Fruit fly (Drosophila melanogaster) whole organism, embryonic: ENCODE results near the gene CG32281.

Experiments
- Bgb ChIP-seq: fragments of 200-800 bp; sonication (Bioruptor generic); IDR thresholded peaks from 2 replicates; pipeline ENCODE4 v1.3.6; 2022; ENCODE audit warnings: missing biosample characterization, missing genetic modification characterization; ENCODE audit not compliant: partially characterized antibody
- CG10321 ChIP-seq: fragments of 200-800 bp; sonication (Bioruptor generic); IDR thresholded peaks from 2 replicates; pipeline ENCODE4 v1.3.6; 2022; ENCODE audit warnings: missing biosample characterization, missing genetic modification characterization
- CG10431 ChIP-seq: fragments of 200-800 bp; sonication (Bioruptor generic); optimal IDR thresholded peaks from 3 replicates; lab custom pipeline; 2018; ENCODE audit warnings: missing biosample characterization, mild to moderate bottlenecking, missing genetic modification characterization
- CG13424 ChIP-seq: fragments of 200-800 bp; sonication (Bioruptor generic); optimal IDR thresholded peaks from 2 replicates; lab custom pipeline; 2019; ENCODE audit warnings: missing biosample characterization, mild to moderate bottlenecking, missing genetic modification characterization, moderate library complexity
- CG14014 ChIP-seq: fragments of 200-800 bp; sonication (Bioruptor generic); IDR thresholded peaks from 2 replicates; pipeline ENCODE4 v1.3.6; 2022; ENCODE audit warnings: missing biosample characterization, missing genetic modification characterization
- CG1603 ChIP-seq: fragments of 200-800 bp; sonication (Bioruptor generic); optimal IDR thresholded peaks from 2 replicates; lab custom pipeline; 2019; ENCODE audit warnings: missing biosample characterization, mild to moderate bottlenecking, missing genetic modification characterization, moderate library complexity
- CG16779 ChIP-seq: fragments of 200-800 bp; sonication (Bioruptor generic); IDR thresholded peaks from 2 replicates; pipeline ENCODE4 v1.3.6; 2022; ENCODE audit warnings: missing biosample characterization, missing genetic modification characterization
- CG17802 ChIP-seq: fragments of 200-800 bp; sonication (Bioruptor generic); optimal IDR thresholded peaks from 2 replicates; lab custom pipeline; 2018; ENCODE audit warnings: missing biosample characterization, mild to moderate bottlenecking, missing genetic modification characterization, moderate library complexity
- CG30020 ChIP-seq: fragments of 200-800 bp; optimal IDR thresholded peaks from 2 replicates; lab custom pipeline; 2019; ENCODE audit warnings: missing biosample characterization, mild to moderate bottlenecking, missing genetic modification characterization, moderate library complexity
- CG33557 ChIP-seq: fragments of 200-800 bp; sonication (Bioruptor generic); optimal IDR thresholded peaks from 2 replicates; lab custom pipeline; 2019; ENCODE audit warnings: missing biosample characterization, mild to moderate bottlenecking, missing genetic modification characterization, moderate library complexity
- CG34224 ChIP-seq: fragments of 200-800 bp; sonication (Bioruptor generic); IDR thresholded peaks from 3 replicates; pipeline ENCODE4 v1.3.6; 2022; ENCODE audit warnings: missing biosample characterization, missing genetic modification characterization; ENCODE audit not compliant: partially characterized antibody
- CG34422 ChIP-seq: fragments of 200-800 bp; sonication (Bioruptor generic); IDR thresholded peaks from 3 replicates; pipeline ENCODE4 v1.3.6; 2022; ENCODE audit warnings: missing biosample characterization, missing genetic modification characterization
- CG5180 ChIP-seq: fragments of 200-800 bp; sonication (Bioruptor generic); optimal IDR thresholded peaks from 3 replicates; lab custom pipeline; 2017; ENCODE audit warnings: missing biosample characterization, missing genetic modification characterization, mild to moderate bottlenecking, moderate library complexity, missing genetic modification reagents
- CG6765 ChIP-seq: fragments of 200-800 bp; sonication (Bioruptor generic); optimal IDR thresholded peaks from 3 replicates; lab custom pipeline; 2017; ENCODE audit warnings: missing biosample characterization, mild to moderate bottlenecking, missing genetic modification characterization
- Dll ChIP-seq: fragments of 200-800 bp; sonication (Bioruptor generic); IDR thresholded peaks from 4 replicates; pipeline ENCODE4 v1.3.6; 2022; ENCODE audit warnings: missing biosample characterization, missing genetic modification characterization; ENCODE audit not compliant: partially characterized antibody
- Doc2 ChIP-seq: fragments of 200-800 bp; sonication (Bioruptor generic); IDR thresholded peaks from 2 replicates; pipeline ENCODE4 v1.3.6; 2022; ENCODE audit warnings: missing biosample characterization, missing genetic modification characterization
- Dp ChIP-seq: fragments of 200-800 bp; sonication (Bioruptor generic); optimal IDR thresholded peaks from 2 replicates; lab custom pipeline; 2018; ENCODE audit warnings: missing biosample characterization, mild to moderate bottlenecking, missing genetic modification characterization, moderate library complexity
- Drgx ChIP-seq: fragments of 200-800 bp; sonication (Bioruptor generic); IDR thresholded peaks from 2 replicates; pipeline ENCODE4 v1.3.6; 2022; ENCODE audit warnings: missing biosample characterization, missing genetic modification characterization
- Gug ChIP-seq: fragments of 200-800 bp; sonication (Bioruptor generic); IDR thresholded peaks from 4 replicates; pipeline ENCODE4 v1.3.6; 2022; ENCODE audit warnings: missing biosample characterization, missing genetic modification characterization
- Hr51 ChIP-seq, 2 experiments: fragments of 200-800 bp; sonication (Bioruptor generic); optimal IDR thresholded peaks; 2 replicates in 1 of 2; 3 replicates in 1 of 2; lab custom pipeline; 2016 to 2018; ENCODE audit warnings: missing biosample characterization in 2 of 2, missing genetic modification characterization in 2 of 2, mild to moderate bottlenecking in 1 of 2, moderate library complexity in 1 of 2
- Lpt ChIP-seq: fragments of >200 bp; optimal IDR thresholded peaks from 2 replicates; lab custom pipeline; 2018; ENCODE audit warnings: missing biosample characterization, missing genetic modification characterization
- Neu2 ChIP-seq: fragments of 200-800 bp; sonication (Bioruptor generic); optimal IDR thresholded peaks from 3 replicates; lab custom pipeline; 2016; ENCODE audit warnings: missing biosample characterization, missing genetic modification characterization, borderline replicate concordance
- Rfx ChIP-seq: fragments of 200-800 bp; sonication (Bioruptor generic); IDR thresholded peaks from 2 replicates; pipeline ENCODE4 v1.3.6; 2022; ENCODE audit warnings: missing biosample characterization, missing genetic modification characterization
- Taf1 ChIP-seq: fragments of 200-800 bp; sonication (Bioruptor generic); IDR thresholded peaks from 2 replicates; pipeline ENCODE4 v1.3.6; 2022; ENCODE audit warnings: missing biosample characterization, missing genetic modification characterization
- Trl ChIP-seq, 3 experiments: fragments of >200 bp in 2 of 3; fragments of 200-800 bp in 1 of 3; sonication (Bioruptor generic) in 1 of 3; optimal IDR thresholded peaks; 2 replicates in 1 of 3; 3 replicates in 2 of 3; lab custom pipeline; 2016 to 2017; ENCODE audit warnings: missing biosample characterization in 1 of 3, missing genetic modification characterization in 1 of 3
- Xrp1 ChIP-seq: fragments of 200-800 bp; sonication (Bioruptor generic); IDR thresholded peaks from 2 replicates; pipeline ENCODE4 v1.3.6; 2022; ENCODE audit warnings: missing biosample characterization, missing genetic modification characterization
- chinmo ChIP-seq: fragments of 200-800 bp; sonication (Bioruptor generic); IDR thresholded peaks from 4 replicates; pipeline ENCODE4 v1.3.6; 2022; ENCODE audit warnings: missing biosample characterization, missing genetic modification characterization; ENCODE audit not compliant: partially characterized antibody
- corto ChIP-seq: fragments of 200-800 bp; sonication (Bioruptor generic); optimal IDR thresholded peaks from 2 replicates; lab custom pipeline; 2016; ENCODE audit warnings: missing biosample characterization, mild to moderate bottlenecking, missing genetic modification characterization, moderate library complexity
- cwo ChIP-seq: fragments of 200-800 bp; sonication (Bioruptor generic); optimal IDR thresholded peaks from 3 replicates; lab custom pipeline; 2017; ENCODE audit warnings: missing biosample characterization, missing genetic modification characterization, mild to moderate bottlenecking, moderate library complexity, missing genetic modification reagents
- dimm ChIP-seq: fragments of 200-800 bp; sonication (Bioruptor generic); IDR thresholded peaks from 2 replicates; pipeline ENCODE4 v1.3.6; 2022; ENCODE audit warnings: missing biosample characterization, missing genetic modification characterization
- dmrt99B ChIP-seq: fragments of 200-800 bp; sonication (Bioruptor generic); optimal IDR thresholded peaks from 2 replicates; lab custom pipeline; 2018; ENCODE audit warnings: missing biosample characterization, mild to moderate bottlenecking, missing genetic modification characterization, moderate library complexity
- dpn ChIP-seq, 2 experiments: fragments of 200-800 bp; sonication (Bioruptor generic); optimal IDR thresholded peaks; 3 replicates each; lab custom pipeline; 2016; ENCODE audit warnings: missing biosample characterization in 2 of 2, missing genetic modification characterization in 2 of 2
- ewg ChIP-seq: fragments of 200-800 bp; sonication (Bioruptor generic); optimal IDR thresholded peaks from 3 replicates; lab custom pipeline; 2017; ENCODE audit warnings: mild to moderate bottlenecking, missing biosample characterization, missing genetic modification reagents, missing genetic modification characterization
- fd102C ChIP-seq: fragments of 200-800 bp; sonication (Bioruptor generic); optimal IDR thresholded peaks from 2 replicates; lab custom pipeline; 2018; ENCODE audit warnings: missing biosample characterization, mild to moderate bottlenecking, missing genetic modification characterization, moderate library complexity
- gce ChIP-seq: fragments of 200-800 bp; sonication (Bioruptor generic); IDR thresholded peaks from 3 replicates; pipeline ENCODE4 v1.3.6; 2022; ENCODE audit warnings: missing biosample characterization, missing genetic modification characterization
- hkb ChIP-seq, 2 experiments: fragments of 200-800 bp in 1 of 2; fragments of >200 bp in 1 of 2; sonication (Bioruptor generic) in 1 of 2; IDR thresholded peaks in 1 of 2; optimal IDR thresholded peaks in 1 of 2; 2 replicates each; pipeline versions ENCODE4 v1.3.6 to Lab custom; 2017 to 2022; ENCODE audit warnings: missing biosample characterization in 1 of 2, missing genetic modification characterization in 1 of 2
- kni ChIP-seq: fragments of 200-800 bp; sonication (Bioruptor generic); optimal IDR thresholded peaks from 3 replicates; lab custom pipeline; 2017; ENCODE audit warnings: mild to moderate bottlenecking, missing biosample characterization, missing genetic modification reagents, missing genetic modification characterization
- lab ChIP-seq: fragments of 200-800 bp; sonication (Bioruptor generic); optimal IDR thresholded peaks from 3 replicates; lab custom pipeline; 2017; ENCODE audit warnings: missing biosample characterization, missing genetic modification characterization, mild to moderate bottlenecking, moderate library complexity, missing genetic modification reagents
- odd ChIP-seq: fragments of 200-800 bp; sonication (Bioruptor generic); optimal IDR thresholded peaks from 2 replicates; lab custom pipeline; 2017; ENCODE audit warnings: missing biosample characterization, mild to moderate bottlenecking, missing genetic modification characterization
- pb ChIP-seq: fragments of 200-800 bp; sonication (Bioruptor generic); optimal IDR thresholded peaks from 3 replicates; lab custom pipeline; 2016; ENCODE audit warnings: missing biosample characterization, missing genetic modification characterization
- prd ChIP-seq, 3 experiments: fragments of >200 bp in 2 of 3; fragments of 200-800 bp in 1 of 3; sonication (Bioruptor generic) in 1 of 3; optimal IDR thresholded peaks in 2 of 3; IDR thresholded peaks in 1 of 3; 2 replicates in 2 of 3; 3 replicates in 1 of 3; pipeline versions ENCODE4 v1.3.6 to Lab custom; 2017 to 2022; ENCODE audit warnings: missing biosample characterization in 1 of 3, missing genetic modification characterization in 1 of 3
- sisA ChIP-seq: fragments of 200-800 bp; sonication (Bioruptor generic); IDR thresholded peaks from 2 replicates; pipeline ENCODE4 v1.3.6; 2022; ENCODE audit warnings: missing biosample characterization, missing genetic modification characterization
- toy ChIP-seq: fragments of 200-800 bp; sonication (Bioruptor generic); IDR thresholded peaks from 2 replicates; pipeline ENCODE4 v1.3.6; 2022; ENCODE audit warnings: missing biosample characterization, missing genetic modification characterization
- trh ChIP-seq: fragments of 200-800 bp; sonication (Bioruptor generic); optimal IDR thresholded peaks from 2 replicates; lab custom pipeline; 2016; ENCODE audit warnings: missing biosample characterization, missing genetic modification characterization
- wdn ChIP-seq: fragments of 200-800 bp; sonication (Bioruptor generic); IDR thresholded peaks from 2 replicates; pipeline ENCODE4 v1.3.6; 2022; ENCODE audit warnings: missing biosample characterization, missing genetic modification characterization
- zen ChIP-seq: fragments of 200-800 bp; sonication (Bioruptor generic); optimal IDR thresholded peaks from 3 replicates; lab custom pipeline; 2018; ENCODE audit warnings: missing biosample characterization, mild to moderate bottlenecking, missing genetic modification characterization, moderate library complexity

The CG32281 gene

DNA sequence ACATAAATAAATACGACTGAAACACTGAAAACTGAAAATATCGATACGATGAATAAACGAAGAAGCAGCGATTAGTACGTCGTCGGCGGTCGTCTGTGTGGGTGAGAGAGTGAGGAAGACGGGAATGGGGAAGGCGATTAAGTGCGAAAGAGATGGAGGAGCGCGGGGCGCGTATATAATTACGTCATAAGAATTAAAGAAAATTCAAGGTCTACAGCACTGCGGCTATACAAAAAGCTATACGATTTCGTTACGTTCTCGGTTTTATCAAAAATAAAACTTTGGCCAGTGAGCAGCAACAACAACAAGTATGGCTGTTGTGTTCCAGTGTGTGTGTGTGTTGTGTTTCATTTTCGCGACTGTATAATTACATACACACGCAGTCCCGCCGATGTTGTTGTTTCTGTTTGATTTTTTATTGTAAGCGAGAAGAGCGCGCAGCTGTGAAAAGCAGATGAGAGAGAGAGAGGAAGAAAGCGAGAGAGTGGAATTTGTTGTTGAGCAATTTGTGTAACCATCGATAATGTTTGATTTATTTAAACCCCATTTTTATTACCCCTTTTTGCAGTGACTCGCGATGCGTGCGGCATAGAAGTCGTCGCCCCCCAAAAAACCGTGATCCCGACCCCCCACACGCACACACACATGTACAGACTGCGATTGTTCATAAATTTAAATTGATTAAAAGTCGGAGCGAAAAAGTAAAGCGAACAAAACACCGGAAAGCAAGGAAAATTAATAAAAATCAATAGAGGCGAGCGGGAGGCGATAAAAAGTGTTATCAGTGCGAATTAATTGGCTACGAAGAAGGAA, 19.9 kb upstream of the CG32281 start (continued):
- TF ChIP-seq Trl (optimal IDR thresholded peaks at IDR 0.05; lab: Kevin White, UChicago) (peak; percentile 78 to 92), Trl (GFP tag; optimal IDR thresholded peaks at IDR 0.05; lab: Kevin White, UChicago) (no peak), Taf1 (GFP tag; lab: Robert Waterston, UW) (no peak), CG5180 (GFP tag; lab: Kevin White, UChicago) (no peak), toy (no peak), fd102C (GFP tag; lab: Kevin White, UChicago) (no peak), Gug (GFP tag; lab: Robert Waterston, UW) (no peak), Dp (no peak), CG34224 (no peak; the same call in 2 of the 3 replicates), CG30020 (tag; lab: Kevin White, UChicago) (no peak), Hr51 (GFP tag; optimal IDR thresholded peaks at IDR 0.05; lab: Kevin White, UChicago) (no peak), CG1603 (tag; lab: Kevin White, UChicago) (no peak), CG33557 (GFP tag; lab: Kevin White, UChicago) (no peak), Lpt (GFP tag; lab: Kevin White, UChicago) (no peak), CG6765 (peak; percentile 3), CG16779 (GFP tag; lab: Robert Waterston, UW) (no peak), Bgb (peak; percentile 52; the same call in 1 of the 2 replicates), gce (GFP tag; lab: Robert Waterston, UW) (no peak), prd (optimal IDR thresholded peaks at IDR 0.05; lab: Kevin White, UChicago) (no peak), prd (GFP tag; IDR thresholded peaks at IDR 0.05; lab: Robert Waterston, UW) (no peak), CG17802 (tag; lab: Kevin White, UChicago) (no peak), dmrt99B (tag; lab: Kevin White, UChicago) (no peak), CG13424 (tag; lab: Kevin White, UChicago) (no peak), odd (GFP tag; lab: Kevin White, UChicago) (no peak), zen (peak; percentile 28), Rfx (peak; percentile 27; the same call in 1 of the 2 replicates), Dll (GFP tag; lab: Robert Waterston, UW) (0 out of 4 replicates have a peak, but pooled peaks have one; percentile 32), CG14014 (GFP tag; lab: Robert Waterston, UW) (no peak), corto (GFP tag; lab: Kevin White, UChicago) (no peak), hkb (optimal IDR thresholded peaks at IDR 0.05; lab: Kevin White, UChicago) (no peak), hkb (GFP tag; IDR thresholded peaks at IDR 0.05; lab: Robert Waterston, UW) (no peak), dimm (GFP tag; lab: Robert Waterston, UW) (no peak), lab (GFP tag; lab: Kevin White, UChicago) (no peak), dpn (GFP tag; optimal IDR thresholded peaks at IDR 0.05; lab: Kevin White, UChicago) (no peak), pb (GFP tag; lab: Kevin White, UChicago) (no peak), chinmo (GFP tag; lab: Robert Waterston, UW) (peak; percentile 69; the same call in 2 of the 4 replicates), trh (no peak), CG10321 (no peak), CG10431 (no peak), sisA (GFP tag; lab: Robert Waterston, UW) (no peak), CG34422 (GFP tag; lab: Robert Waterston, UW) (peak; percentile 73; the same call in 2 of the 3 replicates), ewg (peak; percentile 10), Doc2 (GFP tag; lab: Robert Waterston, UW) (no peak), kni (GFP tag; lab: Kevin White, UChicago) (no peak), Neu2 (GFP tag; lab: Kevin White, UChicago) (no peak), cwo (GFP tag; lab: Kevin White, UChicago) (peak; percentile 46), wdn (GFP tag; lab: Robert Waterston, UW) (no peak), Drgx (GFP tag; lab: Robert Waterston, UW) (no peak), Xrp1 (GFP tag; lab: Robert Waterston, UW) (no peak)
